Worm (Caenorhabditis elegans) whole organism, mixed stage, embryonic: Measurements from ENCODE around the gene R01H2.8.

Experiments
- bed-3 ChIP-seq: fragments of 200-800 bp; sonication (Bioruptor generic); optimal IDR thresholded peaks from 3 replicates; lab custom pipeline; 2018; ENCODE audit warnings: mild to moderate bottlenecking, missing genetic modification characterization, moderate library complexity, missing compliant biosample characterization
- blmp-1 ChIP-seq: fragments of 150-350 bp; optimal IDR thresholded peaks from 2 replicates; lab custom pipeline; 2014; ENCODE audit warnings: missing biosample characterization, missing genetic modification characterization
- ceh-39 ChIP-seq: fragments of 150-350 bp; optimal IDR thresholded peaks from 2 replicates; lab custom pipeline; 2014; ENCODE audit warnings: missing biosample characterization, missing genetic modification characterization
- ceh-43 ChIP-seq: fragments of 200-800 bp; sonication (Bioruptor generic); optimal IDR thresholded peaks from 2 replicates; lab custom pipeline; 2018; ENCODE audit warnings: mild to moderate bottlenecking, missing genetic modification characterization, moderate library complexity, missing compliant biosample characterization
- ceh-83 ChIP-seq: fragments of 200-800 bp; sonication (Bioruptor generic); optimal IDR thresholded peaks from 2 replicates; lab custom pipeline; 2018; ENCODE audit warnings: mild to moderate bottlenecking, missing genetic modification characterization, missing compliant biosample characterization
- ces-1 ChIP-seq: fragments of 150-350 bp; optimal IDR thresholded peaks from 2 replicates; lab custom pipeline; 2014; ENCODE audit warnings: missing biosample characterization, missing genetic modification reagents, missing genetic modification characterization
- cnd-1 ChIP-seq: fragments of 200-800 bp; sonication (Bioruptor generic); optimal IDR thresholded peaks from 2 replicates; lab custom pipeline; 2018; ENCODE audit warnings: mild to moderate bottlenecking, missing genetic modification characterization, missing compliant biosample characterization
- drap-1 ChIP-seq: fragments of 200-800 bp; sonication (Bioruptor generic); optimal IDR thresholded peaks from 3 replicates; lab custom pipeline; 2018; ENCODE audit warnings: mild to moderate bottlenecking, missing genetic modification characterization, missing compliant biosample characterization
- elt-1 ChIP-seq: sonication (generic microtip); optimal IDR thresholded peaks from 2 replicates; lab custom pipeline; 2017; ENCODE audit warnings: missing genetic modification characterization, mild to moderate bottlenecking, missing compliant biosample characterization, antibody characterized with exemption, moderate library complexity, borderline replicate concordance; ENCODE audit not compliant: insufficient read depth
- elt-3 ChIP-seq: fragments of 150-350 bp; optimal IDR thresholded peaks from 2 replicates; lab custom pipeline; 2014; ENCODE audit warnings: missing biosample characterization, missing genetic modification characterization
- flh-1 ChIP-seq: fragments of 200-800 bp; sonication (Bioruptor generic); optimal IDR thresholded peaks from 2 replicates; lab custom pipeline; 2018; ENCODE audit warnings: mild to moderate bottlenecking, missing genetic modification characterization, moderate library complexity, missing compliant biosample characterization
- hlh-1 ChIP-seq: fragments of 150-350 bp; optimal IDR thresholded peaks from 2 replicates; lab custom pipeline; 2014; ENCODE audit warnings: missing biosample characterization, missing genetic modification reagents, missing genetic modification characterization
- lin-32 ChIP-seq: fragments of 200-800 bp; sonication (Bioruptor generic); optimal IDR thresholded peaks from 2 replicates; lab custom pipeline; 2018; ENCODE audit warnings: mild to moderate bottlenecking, missing genetic modification characterization, missing compliant biosample characterization
- lsy-2 ChIP-seq: fragments of 150-350 bp; optimal IDR thresholded peaks from 2 replicates; lab custom pipeline; 2014; ENCODE audit warnings: missing biosample characterization, missing genetic modification characterization
- mab-5 ChIP-seq: fragments of 150-350 bp; optimal IDR thresholded peaks from 2 replicates; lab custom pipeline; 2014; ENCODE audit warnings: missing biosample characterization, missing genetic modification characterization
- mep-1 ChIP-seq: fragments of 150-350 bp; optimal IDR thresholded peaks from 2 replicates; lab custom pipeline; 2017; ENCODE audit warnings: missing biosample characterization, missing genetic modification reagents, missing genetic modification characterization, inconsistent platforms
- mls-2 ChIP-seq: sonication (generic microtip); optimal IDR thresholded peaks from 2 replicates; lab custom pipeline; 2016; ENCODE audit warnings: mild to moderate bottlenecking, missing genetic modification characterization, moderate library complexity, missing compliant biosample characterization
- nhr-12 ChIP-seq: fragments of 150-350 bp; optimal IDR thresholded peaks from 2 replicates; lab custom pipeline; 2014; ENCODE audit warnings: missing biosample characterization, missing genetic modification characterization
- nhr-2 ChIP-seq: fragments of 150-350 bp; optimal IDR thresholded peaks from 2 replicates; lab custom pipeline; 2014; ENCODE audit warnings: missing biosample characterization, missing genetic modification characterization
- nhr-237 ChIP-seq: fragments of 150-350 bp; optimal IDR thresholded peaks from 2 replicates; lab custom pipeline; 2014; ENCODE audit warnings: missing biosample characterization, missing genetic modification characterization
- nhr-28 ChIP-seq: fragments of 150-350 bp; optimal IDR thresholded peaks from 2 replicates; lab custom pipeline; 2014; ENCODE audit warnings: missing biosample characterization, missing genetic modification characterization
- nhr-76 ChIP-seq: sonication (generic microtip); optimal IDR thresholded peaks from 2 replicates; lab custom pipeline; 2017; ENCODE audit warnings: missing biosample characterization, missing genetic modification characterization
- pha-4 ChIP-seq: fragments of 150-350 bp; optimal IDR thresholded peaks from 2 replicates; lab custom pipeline; 2018; ENCODE audit warnings: missing biosample characterization, missing genetic modification reagents, missing genetic modification characterization
- snpc-4 ChIP-seq: fragments of 150-350 bp; optimal IDR thresholded peaks from 2 replicates; lab custom pipeline; 2014; ENCODE audit warnings: missing biosample characterization, missing genetic modification characterization
- sptf-1 ChIP-seq: sonication (generic microtip); optimal IDR thresholded peaks from 2 replicates; lab custom pipeline; 2017; ENCODE audit warnings: mild to moderate bottlenecking, missing genetic modification characterization, moderate library complexity, missing compliant biosample characterization
- tbx-8 ChIP-seq: fragments of 200-800 bp; sonication (Bioruptor generic); optimal IDR thresholded peaks from 2 replicates; lab custom pipeline; 2018; ENCODE audit warnings: mild to moderate bottlenecking, missing genetic modification characterization, moderate library complexity, missing compliant biosample characterization
- unc-120 ChIP-seq: sonication (generic microtip); optimal IDR thresholded peaks from 2 replicates; lab custom pipeline; 2017; ENCODE audit warnings: missing genetic modification characterization, missing compliant biosample characterization; ENCODE audit not compliant: poor library complexity, severe bottlenecking
- unc-39 ChIP-seq: fragments of 150-350 bp; optimal IDR thresholded peaks from 2 replicates; lab custom pipeline; 2014; ENCODE audit warnings: missing biosample characterization, missing genetic modification characterization
- unc-62 ChIP-seq: fragments of 150-350 bp; optimal IDR thresholded peaks from 2 replicates; lab custom pipeline; 2014; ENCODE audit warnings: missing biosample characterization, missing genetic modification reagents, missing genetic modification characterization
- zip-8 ChIP-seq: fragments of 150-350 bp; optimal IDR thresholded peaks from 2 replicates; lab custom pipeline; 2014; ENCODE audit warnings: missing biosample characterization, missing genetic modification characterization
- ztf-11 ChIP-seq: fragments of 150-350 bp; optimal IDR thresholded peaks from 2 replicates; lab custom pipeline; 2014; ENCODE audit warnings: missing biosample characterization, missing genetic modification characterization

R01H2.8 gene

DNA sequence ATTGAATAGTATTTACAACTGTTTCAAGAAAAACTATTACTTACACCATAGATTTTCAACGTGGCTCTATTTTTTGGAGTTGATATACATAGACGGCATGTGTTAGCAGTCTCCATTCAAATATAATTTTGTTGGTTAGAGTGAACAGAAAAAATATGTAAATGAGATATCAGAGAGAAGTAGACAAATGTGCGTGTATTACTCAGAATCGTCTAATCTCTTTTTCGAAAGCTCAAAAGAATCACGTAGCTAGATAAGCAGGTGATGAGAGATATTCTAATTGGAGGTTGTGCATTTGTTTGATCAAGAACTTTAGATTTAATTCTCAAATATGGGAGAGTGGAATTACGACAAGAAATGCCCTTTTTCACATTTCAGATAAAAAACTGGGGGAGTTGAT, 21.7 kb downstream of the R01H2.8 start, which contains the start of gene ZK418.10:
ZK418.10 (minus strand) TSS at position 148 of the 400 bp plus-strand sequence.
- no peak for TF ChIP-seq ztf-11 (tag; lab: Kevin White, UChicago)
- TF ChIP-seq mab-5 (tag; lab: Kevin White, UChicago) = no peak
- no peak for TF ChIP-seq ceh-43 (GFP tag; lab: Kevin White, UChicago)
- TF ChIP-seq nhr-2 (tag; lab: Kevin White, UChicago) = no peak
- TF ChIP-seq nhr-76 = no peak
- TF ChIP-seq lsy-2 (tag; lab: Kevin White, UChicago) = no peak
- no peak for TF ChIP-seq flh-1 (GFP tag; lab: Kevin White, UChicago)
- TF ChIP-seq, all 35 proteins: peak for 0

DNA sequence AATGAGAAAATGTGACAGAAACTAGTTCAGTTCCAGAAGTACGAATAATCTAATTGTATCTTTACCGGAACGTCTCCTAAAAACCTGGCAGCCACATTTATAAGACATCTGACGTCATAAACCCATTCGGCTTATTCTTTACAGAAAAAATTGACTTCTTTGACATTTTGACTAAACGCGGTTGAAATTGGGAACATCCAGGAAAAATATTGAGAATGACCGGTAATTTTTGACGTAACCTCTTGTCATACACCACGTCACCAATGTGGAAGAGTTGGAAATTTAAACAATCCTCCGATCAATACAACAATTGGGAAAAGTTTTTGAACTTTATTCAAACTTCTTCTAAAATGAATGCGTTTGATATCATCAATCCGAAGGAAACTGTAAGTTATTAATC, 22.2 kb downstream of the R01H2.8 start, which contains the start of gene ZK418.2:
ZK418.2 (plus strand) TSS at position 301 of the 400 bp plus-strand sequence.
- TF ChIP-seq unc-120 = no peak
- no peak for TF ChIP-seq nhr-2 (tag; lab: Kevin White, UChicago)
- TF ChIP-seq tbx-8 (GFP tag; lab: Kevin White, UChicago) = no peak
- TF ChIP-seq drap-1 (GFP tag; lab: Kevin White, UChicago) = no peak
- TF ChIP-seq unc-62 = no peak
- TF ChIP-seq pha-4 (tag; lab: Kevin White, UChicago) = no peak
- TF ChIP-seq nhr-12 (tag; lab: Kevin White, UChicago) = no peak
- no peak for TF ChIP-seq nhr-237
- no peak for TF ChIP-seq flh-1 (GFP tag; lab: Kevin White, UChicago)
- TF ChIP-seq sptf-1 (tag; lab: Kevin White, UChicago) = no peak
- TF ChIP-seq mep-1 = no peak
- TF ChIP-seq bed-3 = no peak
- TF ChIP-seq nhr-28 (tag; lab: Kevin White, UChicago) = no peak
- TF ChIP-seq mab-5 (tag; lab: Kevin White, UChicago) = no peak
- no peak for TF ChIP-seq ces-1 (GFP tag; lab: Kevin White, UChicago)
- TF ChIP-seq ceh-39 = no peak

DNA sequence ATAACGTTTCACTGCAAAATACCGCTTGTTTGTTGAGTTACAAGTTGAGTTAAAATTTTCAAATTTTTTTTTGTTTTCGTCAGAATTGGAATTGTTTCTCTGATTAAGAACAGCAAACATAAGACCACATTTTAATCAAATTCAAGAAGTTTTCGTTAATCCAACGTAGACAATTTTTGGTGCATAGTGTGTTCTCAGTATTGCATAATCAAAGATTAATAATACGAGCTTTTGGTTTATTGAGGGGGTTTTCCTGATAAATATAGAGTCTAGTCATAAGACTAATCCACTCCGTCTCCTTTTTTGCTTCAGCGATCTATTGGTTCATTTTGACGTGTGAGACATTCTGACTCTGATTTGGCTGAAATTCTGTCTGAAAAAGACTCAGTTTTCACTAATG, 26.3 kb downstream of the R01H2.8 start, which contains the start of gene nhr-9:
nhr-9 (plus strand) TSS at position 307 of the 400 bp plus-strand sequence.
- TF ChIP-seq drap-1 (GFP tag; lab: Kevin White, UChicago) (no peak), sptf-1 (tag; lab: Kevin White, UChicago) (no peak), nhr-28 (tag; lab: Kevin White, UChicago) (no peak), elt-1 (tag; lab: Kevin White, UChicago) (no peak), hlh-1 (tag; lab: Kevin White, UChicago) (no peak), lsy-2 (tag; lab: Kevin White, UChicago) (no peak), ceh-43 (GFP tag; lab: Kevin White, UChicago) (no peak), lin-32 (GFP tag; lab: Kevin White, UChicago) (no peak), zip-8 (tag; lab: Kevin White, UChicago) (no peak), mab-5 (tag; lab: Kevin White, UChicago) (no peak), elt-3 (no peak), mls-2 (tag; lab: Kevin White, UChicago) (no peak), nhr-12 (tag; lab: Kevin White, UChicago) (no peak)

DNA sequence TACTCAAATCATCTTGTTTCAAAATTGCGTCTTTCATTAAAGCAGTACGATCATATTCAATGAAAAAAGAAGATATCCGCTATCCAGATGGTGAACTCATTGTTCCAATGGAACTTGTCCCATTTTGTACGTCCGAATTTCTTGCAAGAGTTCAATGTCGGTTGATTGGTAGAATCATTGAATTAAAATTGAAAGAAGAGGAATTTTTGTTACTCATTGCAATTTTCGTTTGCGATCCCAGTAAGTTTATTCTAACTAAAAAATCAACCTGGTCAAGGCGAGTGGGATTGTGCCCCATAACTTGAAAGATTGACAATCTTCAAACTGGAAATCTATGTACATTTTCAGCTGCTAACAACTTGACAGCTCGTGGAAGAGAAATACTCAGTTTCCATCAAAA, 27.6 kb downstream of the R01H2.8 start:
- no peak for TF ChIP-seq pha-4 (tag; lab: Kevin White, UChicago)
- no peak for TF ChIP-seq mls-2 (tag; lab: Kevin White, UChicago)
- no peak for TF ChIP-seq hlh-1 (tag; lab: Kevin White, UChicago)

DNA sequence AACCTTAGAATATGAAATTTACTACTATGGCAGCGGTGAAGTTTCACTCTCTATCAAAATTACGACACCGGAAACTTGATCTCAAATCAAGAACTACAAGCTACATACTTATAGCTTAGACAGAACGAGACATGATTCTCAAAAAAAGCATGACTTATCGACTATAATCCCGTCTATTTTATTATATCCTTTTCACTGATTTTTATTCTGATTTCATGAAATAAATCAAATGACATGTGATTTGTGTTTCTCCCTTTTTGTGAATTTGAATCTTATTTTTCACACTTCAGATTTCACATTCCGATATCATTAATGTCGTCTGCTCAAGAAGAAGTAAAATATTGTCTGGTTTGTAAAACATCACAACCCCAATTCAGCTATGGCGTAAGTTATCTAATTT, 31.1 kb downstream of the R01H2.8 start, which contains the start of gene ZK418.11:
ZK418.11 (plus strand) TSS at position 289 of the 400 bp plus-strand sequence.
- TF ChIP-seq ceh-83 (GFP tag; lab: Kevin White, UChicago) (no peak), nhr-28 (tag; lab: Kevin White, UChicago) (no peak)

DNA sequence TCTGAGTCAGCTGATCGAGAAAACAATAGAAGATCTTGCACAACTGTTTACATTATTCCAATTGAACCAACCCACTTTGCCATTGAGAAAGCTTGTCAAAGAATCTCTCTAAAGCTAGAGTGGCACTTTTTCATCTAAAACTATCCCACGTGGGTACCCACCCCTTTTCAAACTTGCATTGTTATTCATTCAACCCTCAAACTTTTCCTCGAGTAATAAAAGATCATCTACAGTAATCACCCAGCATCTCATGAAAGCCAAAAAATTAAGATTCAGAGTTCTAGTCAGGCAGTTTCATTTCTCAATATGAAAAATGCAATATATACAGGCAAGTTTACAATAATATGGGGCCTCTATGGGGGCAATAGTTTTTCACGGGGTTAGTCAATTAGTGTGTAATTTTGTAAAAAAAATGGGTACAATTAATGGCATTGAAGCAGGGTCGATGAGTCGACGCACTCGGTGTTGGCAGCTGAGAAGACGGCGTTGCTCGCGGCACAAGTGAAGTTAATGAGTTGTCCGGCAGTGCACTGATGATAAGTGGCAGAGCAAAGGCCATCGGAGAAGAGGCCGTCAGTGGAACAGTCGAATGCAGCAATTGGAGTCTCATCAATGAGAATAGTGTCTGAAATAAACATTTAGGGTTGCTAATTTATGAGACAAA, 33.1 kb downstream of the R01H2.8 start:
- TF ChIP-seq snpc-4 (tag; lab: Kevin White, UChicago) (no peak), ces-1 (GFP tag; lab: Kevin White, UChicago) (no peak), flh-1 (GFP tag; lab: Kevin White, UChicago) (no peak), ceh-83 (GFP tag; lab: Kevin White, UChicago) (no peak), elt-3 (no peak), nhr-28 (tag; lab: Kevin White, UChicago) (no peak), unc-120 (no peak), nhr-12 (tag; lab: Kevin White, UChicago) (no peak), cnd-1 (no peak), unc-39 (tag; lab: Kevin White, UChicago) (no peak), sptf-1 (tag; lab: Kevin White, UChicago) (no peak), zip-8 (tag; lab: Kevin White, UChicago) (no peak), blmp-1 (tag; lab: Kevin White, UChicago) (no peak), nhr-2 (tag; lab: Kevin White, UChicago) (no peak), unc-62 (no peak), nhr-76 (no peak)
